Worm (Caenorhabditis elegans) whole organism, L1 larva: Measurements from ENCODE around the gene basl-1.
A peak's percentile ranks its signal among the peaks of the same experiment; 100 is the strongest.

Experiments used
- fkh-10 ChIP-seq: sonication (generic microtip); optimal IDR thresholded peaks from 2 replicates; lab custom pipeline; 2017; ENCODE audit warnings: missing biosample characterization, missing genetic modification reagents, missing genetic modification characterization
- fos-1 ChIP-seq: fragments of 150-350 bp; optimal IDR thresholded peaks from 2 replicates; lab custom pipeline; 2014; ENCODE audit warnings: missing biosample characterization, missing genetic modification characterization
- lin-35 ChIP-seq, 2 experiments: fragments of 150-350 bp; optimal IDR thresholded peaks; 2 replicates each; lab custom pipeline; 2014; ENCODE audit warnings: missing biosample characterization in 2 of 2, missing genetic modification characterization in 2 of 2, missing genetic modification reagents in 2 of 2
- nhr-12 ChIP-seq: sonication (generic microtip); optimal IDR thresholded peaks from 2 replicates; lab custom pipeline; 2017; ENCODE audit warnings: missing biosample characterization, missing genetic modification characterization
- nhr-90 ChIP-seq: sonication (generic microtip); optimal IDR thresholded peaks from 2 replicates; lab custom pipeline; 2016; ENCODE audit warnings: mild to moderate bottlenecking, missing genetic modification characterization, missing compliant biosample characterization; ENCODE audit not compliant: poor library complexity

ce11 chrIII:5632426-5632976 lies 17.8 kb downstream of the basl-1 start:
- no peak for TF ChIP-seq nhr-90 (tag; lab: Kevin White, UChicago)
- peak; percentile 89 for TF ChIP-seq fkh-10 (GFP tag; lab: Kevin White, UChicago)
- TF ChIP-seq fos-1 (tag; lab: Kevin White, UChicago) = no peak
- TF ChIP-seq nhr-12 (tag; lab: Kevin White, UChicago) = no peak
- no peak for TF ChIP-seq lin-35 (GFP tag; optimal IDR thresholded peaks at IDR 0.05; lab: Kevin White, UChicago)
